Fruit fly (Drosophila melanogaster): ENCODE results near the gene Pi4KIIIalpha.

Pi4KIIIalpha gene

DNA sequence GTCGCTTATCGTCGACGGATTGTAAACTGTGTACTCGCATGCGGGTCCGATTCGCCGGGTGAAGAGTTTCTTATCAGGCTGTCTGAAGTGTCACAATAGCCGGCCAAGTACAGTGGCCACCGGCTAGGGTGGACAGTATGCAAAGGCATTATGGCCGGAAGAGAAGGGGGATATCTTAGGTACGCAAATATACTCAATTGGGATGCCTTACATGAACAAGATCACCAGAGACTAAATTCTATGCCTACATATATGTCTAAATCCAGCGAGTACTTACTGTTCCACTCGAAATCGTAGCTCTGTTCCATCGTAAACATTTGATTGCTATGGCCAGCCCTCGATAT, 30.9 kb upstream of the Pi4KIIIalpha start (continued):
- TF ChIP-seq YL-1 (GFP tag; optimal IDR thresholded peaks at IDR 0.05) (peak; percentile 47), BtbVII (GFP tag; optimal IDR thresholded peaks at IDR 0.05) (peak; percentile 93), schlank (tag; optimal IDR thresholded peaks at IDR 0.05) (peak; percentile 92), Ada2b (GFP tag; IDR thresholded peaks at IDR 0.05) (peak; percentile 93), CG8281 (tag; optimal IDR thresholded peaks at IDR 0.05) (peak; percentile 62), crol (GFP tag; IDR thresholded peaks at IDR 0.05) (peak; percentile 55), CG17186 (GFP tag; optimal IDR thresholded peaks at IDR 0.05) (peak; percentile 47), slp2 (GFP tag; optimal IDR thresholded peaks at IDR 0.05) (peak; percentile 85), Fer1 (GFP tag; optimal IDR thresholded peaks at IDR 0.05) (peak; percentile 95), CG10654 (GFP tag; optimal IDR thresholded peaks at IDR 0.05) (peak; percentile 88), CG1602 (GFP tag; optimal IDR thresholded peaks at IDR 0.05) (peak; percentile 82), Doc3 (GFP tag; IDR thresholded peaks at IDR 0.05; ENCODE audit: partially characterized antibody) (no peak), CG8359 (GFP tag; optimal IDR thresholded peaks at IDR 0.05; ENCODE audit: borderline replicate concordance) (peak; percentile 68), E2f1 (GFP tag; IDR thresholded peaks at IDR 0.05) (peak; percentile 94), Stat92E (GFP tag; optimal IDR thresholded peaks at IDR 0.05) (no peak), stc (GFP tag; IDR thresholded peaks at IDR 0.05) (peak; percentile 92), CG7556 (GFP tag; optimal IDR thresholded peaks at IDR 0.05) (peak; percentile 83), az2 (GFP tag; optimal IDR thresholded peaks at IDR 0.05) (peak; percentile 87), CG4360 (GFP tag; IDR thresholded peaks at IDR 0.05) (peak; percentile 67), CG14667 (GFP tag; IDR thresholded peaks at IDR 0.05) (peak; percentile 93), zen (tag; optimal IDR thresholded peaks at IDR 0.05) (peak; percentile 56), CG16815 (GFP tag; optimal IDR thresholded peaks at IDR 0.05) (peak; percentile 79), CG1603 (tag; optimal IDR thresholded peaks at IDR 0.05) (peak; percentile 94), CG7786 (GFP tag; optimal IDR thresholded peaks at IDR 0.05) (peak; percentile 95), sug (tag; optimal IDR thresholded peaks at IDR 0.05) (peak; percentile 99), Nf-YA (GFP tag; IDR thresholded peaks at IDR 0.05) (peak; percentile 87), Deaf1 (tag; optimal IDR thresholded peaks at IDR 0.05) (peak; percentile 69), CrebB (tag; optimal IDR thresholded peaks at IDR 0.05) (peak; percentile 84), CG10274 (GFP tag; optimal IDR thresholded peaks at IDR 0.05) (peak; percentile 87), CG11723 (GFP tag; optimal IDR thresholded peaks at IDR 0.05) (peak; percentile 78), kay (GFP tag; optimal IDR thresholded peaks at IDR 0.05) (peak; percentile 85), CG12219 (GFP tag; optimal IDR thresholded peaks at IDR 0.05) (peak; percentile 92), Dfd (GFP tag; optimal IDR thresholded peaks at IDR 0.05) (no peak), CG12659 (GFP tag; optimal IDR thresholded peaks at IDR 0.05) (peak; percentile 93), ara (GFP tag; IDR thresholded peaks at IDR 0.05) (peak; percentile 92), Elba2 (GFP tag; optimal IDR thresholded peaks at IDR 0.05) (peak; percentile 7), CG2199 (GFP tag; IDR thresholded peaks at IDR 0.05) (peak; percentile 80; the same call in 2 of the 3 replicates), CG2202 (tag; optimal IDR thresholded peaks at IDR 0.05) (no peak), Oli (tag; optimal IDR thresholded peaks at IDR 0.05) (peak; percentile 90), Dip3 (GFP tag; optimal IDR thresholded peaks at IDR 0.05) (peak; percentile 96), CG6254 (GFP tag; optimal IDR thresholded peaks at IDR 0.05) (peak; percentile 51), CG6854 (GFP tag; optimal IDR thresholded peaks at IDR 0.05) (peak; percentile 90), Aef1 (GFP tag; IDR thresholded peaks at IDR 0.05) (peak; percentile 95), gce (GFP tag; IDR thresholded peaks at IDR 0.05) (peak; percentile 94), nom (GFP tag; optimal IDR thresholded peaks at IDR 0.05) (peak; percentile 50), CG17328 (GFP tag; IDR thresholded peaks at IDR 0.05) (peak; percentile 90), sr (GFP tag; IDR thresholded peaks at IDR 0.05) (peak; percentile 86), HLH4C (GFP tag; IDR thresholded peaks at IDR 0.05; ENCODE audit: partially characterized antibody) (no peak), Hand (GFP tag; optimal IDR thresholded peaks at IDR 0.05) (peak; percentile 92), CG10959 (GFP tag; IDR thresholded peaks at IDR 0.05) (peak; percentile 86), CG7372 (GFP tag; IDR thresholded peaks at IDR 0.05) (peak; percentile 91)
